Worm (Caenorhabditis elegans): Measurements from ENCODE around the gene copb-1.

copb-1 gene

DNA sequence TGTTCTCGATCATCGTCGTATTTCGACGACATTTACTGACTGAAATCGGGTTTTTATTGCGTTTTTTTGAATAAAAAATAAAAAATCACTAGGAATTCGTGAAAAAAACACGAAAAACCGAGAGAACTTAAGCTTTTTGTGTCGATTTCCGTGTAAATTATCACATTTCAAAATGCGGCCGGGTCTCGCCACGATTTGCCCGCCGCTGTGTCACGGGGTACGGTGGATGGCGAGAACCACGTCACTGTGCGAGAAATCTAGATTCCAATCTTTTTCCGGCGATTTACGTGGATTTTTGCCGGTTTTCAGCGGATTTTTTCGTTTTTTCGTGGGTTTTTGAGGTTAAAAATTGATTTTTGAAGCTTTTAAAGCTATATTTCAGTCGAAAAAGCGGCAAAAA lies 1.7 kb upstream of the copb-1 start, which contains the start of gene Y25C1A.8 (continued):
- TF ChIP-seq rec-8 (tag; optimal IDR thresholded peaks at IDR 0.05): no peak
- peak; percentile 28; the same call in 1 of the 2 replicates for TF ChIP-seq madf-8 (GFP tag; conservative IDR thresholded peaks at IDR 0.05)
- TF ChIP-seq akir-1 (GFP tag; optimal IDR thresholded peaks at IDR 0.05): no peak
- no peak for TF ChIP-seq nfya-1 (tag; optimal IDR thresholded peaks at IDR 0.05; ENCODE audit: borderline replicate concordance, insufficient read depth)
- no peak for TF ChIP-seq Y79H2A.3 (GFP tag; conservative IDR thresholded peaks at IDR 0.05)
- no peak for TF ChIP-seq attf-3 (GFP tag; conservative IDR thresholded peaks at IDR 0.05)
- TF ChIP-seq aptf-2 (GFP tag; conservative IDR thresholded peaks at IDR 0.05): no peak
- no peak for TF ChIP-seq lag-1 (GFP tag; IDR thresholded peaks at IDR 0.05)
- no peak for TF ChIP-seq egl-44 (GFP tag; IDR thresholded peaks at IDR 0.05)
- TF ChIP-seq hsf-1 (GFP tag; IDR thresholded peaks at IDR 0.05): no peak
- peak; percentile 94 for TF ChIP-seq nfyb-1 (GFP tag; IDR thresholded peaks at IDR 0.05)
- TF ChIP-seq snpc-4 (GFP tag; optimal IDR thresholded peaks at IDR 0.05): peak; percentile 63
- peak in 3 of 4 experiments; percentile 71 to 73 (median 73) for TF ChIP-seq snpc-4 (tag; optimal IDR thresholded peaks at IDR 0.05)
- TF ChIP-seq madf-6 (GFP tag; IDR thresholded peaks at IDR 0.05): peak; percentile 88
- TF ChIP-seq K12H6.12 (tag; optimal IDR thresholded peaks at IDR 0.05): peak; percentile 70
- peak; percentile 70 for TF ChIP-seq F49E8.2 (tag; optimal IDR thresholded peaks at IDR 0.05; ENCODE audit: insufficient read depth)
- TF ChIP-seq lin-26 (GFP tag; IDR thresholded peaks at IDR 0.05): no peak
- no peak; the same call in 1 of the 2 replicates for TF ChIP-seq C17E4.6 (GFP tag; IDR thresholded peaks at IDR 0.05)
- TF ChIP-seq tlf-1 (GFP tag; optimal IDR thresholded peaks at IDR 0.05): no peak
- TF ChIP-seq F22D6.2 (tag; optimal IDR thresholded peaks at IDR 0.05): peak; percentile 70
- TF ChIP-seq Y53G8AR.9 (GFP tag; conservative IDR thresholded peaks at IDR 0.05): peak; percentile 93
- TF ChIP-seq F52B5.7 (tag; optimal IDR thresholded peaks at IDR 0.05): no peak
- peak; percentile 30 for TF ChIP-seq him-1 (tag; optimal IDR thresholded peaks at IDR 0.05)
- peak; percentile 78 for TF ChIP-seq ets-4 (GFP tag; optimal IDR thresholded peaks at IDR 0.05)
- TF ChIP-seq pbrm-1 (GFP tag; IDR thresholded peaks at IDR 0.05): peak; percentile 96
- TF ChIP-seq dpff-1 (tag; optimal IDR thresholded peaks at IDR 0.05): no peak
- TF ChIP-seq ztf-3 (GFP tag; optimal IDR thresholded peaks at IDR 0.05): peak; percentile 48
- TF ChIP-seq F23B12.7 (tag; optimal IDR thresholded peaks at IDR 0.05; ENCODE audit: insufficient read depth): peak; percentile 92
- peak; percentile 53 for TF ChIP-seq zim-3 (tag; optimal IDR thresholded peaks at IDR 0.05)
- TF ChIP-seq rpc-1 (optimal IDR thresholded peaks at IDR 0.05): peak; percentile 24
- no peak for TF ChIP-seq rpc-1 (tag; optimal IDR thresholded peaks at IDR 0.05)
- TF ChIP-seq pha-4 (tag; optimal IDR thresholded peaks at IDR 0.05): peak; percentile 24
- TF ChIP-seq lsy-27 (tag; optimal IDR thresholded peaks at IDR 0.05; ENCODE audit: borderline replicate concordance, insufficient read depth): no peak
- no peak for TF ChIP-seq F39B2.1 (GFP tag; IDR thresholded peaks at IDR 0.05)
- TF ChIP-seq ZK185.1 (tag; optimal IDR thresholded peaks at IDR 0.05; ENCODE audit: poor library complexity, severe bottlenecking): no peak
- TF ChIP-seq sea-2 (GFP tag; IDR thresholded peaks at IDR 0.05): no peak
- no peak for TF ChIP-seq unc-130 (GFP tag; optimal IDR thresholded peaks at IDR 0.05)
- TF ChIP-seq cebp-1 (GFP tag; IDR thresholded peaks at IDR 0.05): peak; percentile 86
- TF ChIP-seq cebp-1 (tag; optimal IDR thresholded peaks at IDR 0.05): peak; percentile 95
- no peak for TF ChIP-seq unc-62 (GFP tag; optimal IDR thresholded peaks at IDR 0.05)
- peak; percentile 52 for TF ChIP-seq ztf-18 (tag; optimal IDR thresholded peaks at IDR 0.05)
- TF ChIP-seq ceh-40 (GFP tag; IDR thresholded peaks at IDR 0.05): no peak
- no peak for TF ChIP-seq F37B4.10 (GFP tag; IDR thresholded peaks at IDR 0.05)
- TF ChIP-seq ceh-79 (tag; optimal IDR thresholded peaks at IDR 0.05): peak; percentile 9
- TF ChIP-seq attf-6 (GFP tag; IDR thresholded peaks at IDR 0.05): no peak
- TF ChIP-seq fkh-3 (tag; optimal IDR thresholded peaks at IDR 0.05): no peak
- no peak for TF ChIP-seq ztf-25 (GFP tag; IDR thresholded peaks at IDR 0.05)
- peak; percentile 91 for TF ChIP-seq repo-1 (tag; optimal IDR thresholded peaks at IDR 0.05)
- TF ChIP-seq hrde-1 (tag; optimal IDR thresholded peaks at IDR 0.05; ENCODE audit: borderline replicate concordance): no peak

Data from whole organism, young adult.